Worm (Caenorhabditis elegans): ENCODE measurements around the gene npp-3.
A peak's percentile ranks its signal among the peaks of the same experiment; 100 is the strongest.

npp-3 gene

DNA sequence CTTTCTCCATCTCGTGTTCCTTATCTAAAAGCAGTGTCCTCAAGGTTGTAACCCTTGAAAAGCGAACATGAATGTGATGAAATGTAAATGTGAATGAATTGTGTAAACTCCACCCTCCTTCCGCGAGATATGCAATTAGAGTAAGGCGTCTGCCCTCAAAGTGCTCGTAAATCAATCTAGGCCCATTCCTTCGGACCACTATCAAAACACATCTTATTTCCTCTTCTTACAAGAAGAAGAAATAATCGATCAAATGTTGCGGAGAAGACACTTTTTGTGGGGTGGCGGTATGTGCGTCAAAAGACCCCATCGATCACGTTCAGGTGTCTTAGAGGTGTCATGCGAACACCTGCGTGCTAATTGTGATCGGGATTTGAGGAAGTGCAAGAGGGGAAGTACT is 27.6 kb upstream of the npp-3 start:
- TF ChIP-seq egl-27 (tag; optimal IDR thresholded peaks at IDR 0.05) (no peak), lin-15B (tag; optimal IDR thresholded peaks at IDR 0.05) (no peak), nfya-1 (tag; optimal IDR thresholded peaks at IDR 0.05; ENCODE audit: insufficient read depth) (no peak), ceh-28 (tag; optimal IDR thresholded peaks at IDR 0.05) (no peak), mml-1 (tag; optimal IDR thresholded peaks at IDR 0.05) (no peak), lin-39 (tag; optimal IDR thresholded peaks at IDR 0.05) (no peak), elt-2 (tag; optimal IDR thresholded peaks at IDR 0.05) (no peak), nhr-23 (tag; optimal IDR thresholded peaks at IDR 0.05) (no peak), nhr-12 (tag; optimal IDR thresholded peaks at IDR 0.05) (no peak), unc-39 (tag; optimal IDR thresholded peaks at IDR 0.05) (no peak), zag-1 (tag; optimal IDR thresholded peaks at IDR 0.05) (no peak), lsy-12 (tag; optimal IDR thresholded peaks at IDR 0.05) (no peak)

DNA sequence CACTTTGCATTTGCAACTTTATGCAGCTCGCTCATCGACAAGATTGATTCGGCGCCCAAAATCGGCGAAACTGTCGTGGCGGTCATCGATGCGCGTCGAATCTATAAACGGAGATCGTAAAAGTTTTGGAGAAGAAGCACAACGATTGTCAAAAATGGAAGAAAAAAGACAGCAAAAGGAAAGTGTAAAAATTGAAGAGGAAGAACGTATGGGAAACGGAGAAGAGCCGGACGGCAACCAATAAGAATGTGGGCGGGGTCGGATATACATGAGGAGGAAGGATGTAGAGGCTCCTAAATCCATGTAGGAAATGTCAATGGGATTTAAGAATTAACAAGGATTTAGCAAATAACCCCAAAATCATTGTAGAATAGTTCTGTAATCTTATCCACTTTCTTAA is 26.5 kb upstream of the npp-3 start, which contains the start of gene vab-23:
vab-23 (minus strand) TSS at position 101 of the 400 bp plus-strand sequence.
- TF ChIP-seq nhr-77 (tag; optimal IDR thresholded peaks at IDR 0.05) (no peak), nfya-1 (tag; optimal IDR thresholded peaks at IDR 0.05; ENCODE audit: insufficient read depth) (peak; percentile 1)

DNA sequence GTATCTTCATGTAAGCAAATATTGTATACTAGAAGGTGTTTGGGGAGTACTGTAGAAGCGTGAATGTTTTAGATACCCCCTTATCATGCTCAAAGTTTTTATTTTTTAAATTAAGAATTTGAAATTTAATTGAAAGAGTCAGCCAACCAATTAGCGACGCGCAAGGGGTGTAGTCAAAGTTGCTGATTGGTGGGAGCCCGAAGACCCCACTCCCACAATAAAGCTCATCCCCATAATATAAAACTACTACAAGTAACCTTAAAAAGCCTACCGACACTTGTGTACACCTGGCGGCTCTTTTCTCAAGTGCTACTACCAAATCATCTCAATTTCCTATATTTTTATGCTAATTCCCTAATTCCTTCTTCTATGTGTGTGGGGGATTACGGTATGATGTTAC is 25.2 kb upstream of the npp-3 start:
- TF ChIP-seq sea-2 (GFP tag; optimal IDR thresholded peaks at IDR 0.05) (no peak), nfya-1 (tag; optimal IDR thresholded peaks at IDR 0.05; ENCODE audit: insufficient read depth) (peak; percentile 63)

DNA sequence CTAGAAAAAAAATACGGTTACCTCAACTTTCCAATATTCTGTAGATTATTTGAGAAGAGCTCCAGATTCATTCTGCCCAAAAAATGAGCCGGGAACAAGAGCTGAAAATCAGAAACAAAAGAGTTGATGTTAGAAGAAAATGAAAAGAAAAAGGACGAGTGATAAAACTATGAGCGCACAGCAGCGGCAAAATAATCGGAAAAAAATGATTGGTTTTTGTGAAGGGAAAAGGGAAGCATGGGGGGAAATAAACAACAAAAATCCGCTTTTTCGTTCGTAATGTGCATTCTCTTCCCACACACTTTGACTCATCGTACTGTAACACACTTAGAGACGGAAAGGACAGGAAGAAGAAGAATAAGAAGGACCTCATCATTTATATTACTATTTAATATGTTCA is 18.7 kb upstream of the npp-3 start, which contains the start of gene ZK930.2:
ZK930.2 (minus strand) TSS at position 101 of the 400 bp plus-strand sequence.
- TF ChIP-seq sea-2 (GFP tag; optimal IDR thresholded peaks at IDR 0.05) (no peak), elt-1 (tag; optimal IDR thresholded peaks at IDR 0.05) (no peak), nhr-237 (tag; optimal IDR thresholded peaks at IDR 0.05) (no peak), egl-5 (tag; optimal IDR thresholded peaks at IDR 0.05) (no peak), elt-3 (tag; optimal IDR thresholded peaks at IDR 0.05) (no peak), ztf-4 (tag; optimal IDR thresholded peaks at IDR 0.05) (no peak)

DNA sequence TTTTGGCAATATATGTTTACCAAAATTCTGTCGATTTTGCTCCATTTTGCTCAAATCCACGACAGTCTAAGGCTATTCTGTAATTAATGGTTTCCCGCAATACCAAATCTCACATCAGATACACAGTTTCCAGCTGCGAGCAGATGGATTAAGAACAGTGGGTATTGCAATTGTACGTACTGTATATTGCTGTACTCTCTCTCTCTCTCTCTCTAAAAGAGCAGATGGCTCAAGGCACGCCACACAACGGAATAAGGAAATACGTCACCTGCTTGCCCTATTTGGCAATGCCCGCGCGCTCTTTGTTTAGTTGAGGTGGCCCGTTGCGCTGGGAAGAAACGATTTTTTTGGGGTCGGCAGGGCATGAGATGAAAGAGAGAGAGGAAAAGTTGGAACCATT is 16.0 kb upstream of the npp-3 start:
- TF ChIP-seq nhr-67 (tag; optimal IDR thresholded peaks at IDR 0.05), result no peak
- TF ChIP-seq egl-5 (tag; optimal IDR thresholded peaks at IDR 0.05), result no peak
- no peak for TF ChIP-seq lsy-12 (tag; optimal IDR thresholded peaks at IDR 0.05)
- TF ChIP-seq hmg-11 (tag; optimal IDR thresholded peaks at IDR 0.05), result no peak
- no peak for TF ChIP-seq ceh-82 (tag; optimal IDR thresholded peaks at IDR 0.05)
- no peak for TF ChIP-seq lin-39 (tag; optimal IDR thresholded peaks at IDR 0.05)
- no peak for TF ChIP-seq eor-1 (tag; optimal IDR thresholded peaks at IDR 0.05)
- no peak for TF ChIP-seq nhr-237 (tag; optimal IDR thresholded peaks at IDR 0.05)

DNA sequence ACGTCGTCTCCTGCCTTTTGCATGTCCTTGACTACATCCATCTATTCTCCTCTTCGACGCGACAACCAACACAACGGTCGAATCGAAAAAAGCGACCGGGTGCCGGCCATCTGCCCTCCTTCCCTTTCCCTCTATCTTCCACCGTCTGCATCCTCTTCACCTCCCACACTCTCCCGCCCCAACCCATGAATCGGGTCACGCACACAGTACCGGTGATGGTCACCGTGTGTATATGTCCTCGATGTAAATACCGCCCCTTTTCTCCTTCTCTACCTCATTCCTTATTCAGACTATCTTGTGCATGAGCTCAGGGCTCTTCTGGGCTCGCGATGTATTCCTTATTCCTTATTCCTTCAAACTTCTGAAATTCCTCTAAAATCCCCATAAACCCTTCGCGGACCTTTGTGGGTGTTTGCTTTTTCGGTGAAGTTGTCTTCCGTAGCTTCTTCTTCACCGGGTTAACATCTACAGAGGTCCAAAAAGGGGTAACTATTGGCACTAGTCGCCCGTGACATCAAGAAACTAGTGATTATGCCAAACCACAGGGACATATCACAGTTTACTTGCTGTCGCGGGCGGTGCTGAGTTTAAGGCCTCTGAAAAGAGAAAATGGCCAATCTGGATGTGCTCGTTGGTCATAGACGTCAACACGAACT is 15.0 kb upstream of the npp-3 start:
- TF ChIP-seq nhr-23 (tag; optimal IDR thresholded peaks at IDR 0.05), result peak; percentile 64
- TF ChIP-seq jun-1 (tag; optimal IDR thresholded peaks at IDR 0.05), result no peak
- TF ChIP-seq nhr-25 (tag; optimal IDR thresholded peaks at IDR 0.05), result peak; percentile 72
- TF ChIP-seq ama-1 (optimal IDR thresholded peaks at IDR 0.05), result peak; percentile 22
- TF ChIP-seq unc-39 (tag; optimal IDR thresholded peaks at IDR 0.05), result no peak
- TF ChIP-seq pha-4 (tag; optimal IDR thresholded peaks at IDR 0.05), result peak; percentile 29
- TF ChIP-seq nhr-12 (tag; optimal IDR thresholded peaks at IDR 0.05), result no peak
- no peak for TF ChIP-seq fkh-2 (tag; optimal IDR thresholded peaks at IDR 0.05)
- peak; percentile 27 for TF ChIP-seq hmg-11 (tag; optimal IDR thresholded peaks at IDR 0.05)
- no peak for TF ChIP-seq nhr-77 (tag; optimal IDR thresholded peaks at IDR 0.05)
- peak; percentile 0 for TF ChIP-seq nfya-1 (tag; optimal IDR thresholded peaks at IDR 0.05; ENCODE audit: insufficient read depth)
- peak; percentile 7 for TF ChIP-seq lin-39 (tag; optimal IDR thresholded peaks at IDR 0.05)

DNA sequence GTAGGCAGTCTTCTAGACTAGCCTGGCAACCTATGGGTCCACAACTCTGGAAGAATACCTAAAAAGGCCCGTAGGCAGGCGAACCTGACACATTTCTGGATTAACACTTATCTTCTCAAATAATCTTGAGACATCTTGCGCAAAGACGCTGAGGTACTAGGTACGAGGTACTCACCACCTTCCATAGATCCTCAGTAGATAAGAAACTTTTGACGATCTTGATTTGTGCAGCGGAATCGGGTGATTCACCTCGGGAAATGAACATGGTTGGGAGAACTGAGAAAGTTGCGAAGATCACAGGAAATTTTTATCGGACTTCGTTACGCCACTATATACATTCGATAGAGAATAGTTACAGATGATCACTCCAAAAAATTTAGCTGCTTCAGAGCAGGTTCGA is 13.6 kb upstream of the npp-3 start:
- TF ChIP-seq elt-1 (tag; optimal IDR thresholded peaks at IDR 0.05) (peak; percentile 82), unc-39 (tag; optimal IDR thresholded peaks at IDR 0.05) (no peak)

All from whole organism, L3 larva.